Fruit fly (Drosophila melanogaster): ENCODE data around the gene CG11263.

DNA sequence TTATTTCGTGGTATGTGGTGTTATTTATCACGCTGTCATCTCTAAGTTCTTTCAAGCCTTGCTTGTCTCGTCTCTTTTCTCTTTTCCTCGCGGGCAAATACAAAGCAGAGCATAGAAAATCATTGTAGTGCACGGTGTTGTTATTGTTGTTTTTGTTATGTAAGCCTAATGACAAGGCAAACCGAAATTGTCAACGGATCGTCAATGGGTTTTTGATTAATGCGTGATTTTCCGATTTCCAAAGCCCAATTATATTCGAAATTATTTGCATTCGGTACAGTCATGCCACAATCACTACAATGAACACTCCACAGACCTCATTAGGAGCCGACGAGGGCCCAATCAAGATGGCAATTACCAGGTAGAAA is 26.3 kb downstream of the CG11263 start:
- TF ChIP-seq D1 (tag; optimal IDR thresholded peaks at IDR 0.05) (no peak), CG32121 (GFP tag; IDR thresholded peaks at IDR 0.05) (no peak), CG15710 (tag; optimal IDR thresholded peaks at IDR 0.05) (no peak), CG17806 (tag; optimal IDR thresholded peaks at IDR 0.05) (no peak), CG9948 (tag; optimal IDR thresholded peaks at IDR 0.05) (no peak)

Data from whole organism, pupa.